Worm (Caenorhabditis elegans) whole organism, L1 larva: ENCODE measurements around the gene F53F1.6.

Experiments
- aly-2 ChIP-seq: fragments of 150-350 bp; optimal IDR thresholded peaks from 2 replicates; lab custom pipeline; 2014; ENCODE audit warnings: missing biosample characterization, missing genetic modification characterization
- elt-3 ChIP-seq, 6 experiments: fragments of 150-350 bp in 1 of 6; sonication (generic microtip); optimal IDR thresholded peaks; 2 replicates each; lab custom pipeline; 2017 to 2018; ENCODE audit warnings: missing biosample characterization in 6 of 6, missing genetic modification characterization in 6 of 6, inconsistent platforms in 1 of 6
- fos-1 ChIP-seq: fragments of 150-350 bp; optimal IDR thresholded peaks from 2 replicates; lab custom pipeline; 2014; ENCODE audit warnings: missing biosample characterization, missing genetic modification characterization
- grh-1 ChIP-seq: fragments of 200-800 bp; sonication (Bioruptor generic); IDR thresholded peaks from 2 replicates; pipeline ENCODE4 v1.3.6; 2022; ENCODE audit warnings: missing genetic modification reagents, missing genetic modification characterization, missing compliant biosample characterization
- lin-13 ChIP-seq: fragments of 150-350 bp; optimal IDR thresholded peaks from 2 replicates; lab custom pipeline; 2014; ENCODE audit warnings: missing biosample characterization, missing genetic modification reagents, missing genetic modification characterization
- lin-39 ChIP-seq: fragments of 150-350 bp; optimal IDR thresholded peaks from 2 replicates; lab custom pipeline; 2014; ENCODE audit warnings: missing biosample characterization, missing genetic modification reagents, missing genetic modification characterization
- lsy-2 ChIP-seq, 2 experiments: fragments of 150-350 bp; optimal IDR thresholded peaks; 2 replicates each; lab custom pipeline; 2014; ENCODE audit warnings: missing biosample characterization in 2 of 2, missing genetic modification characterization in 2 of 2
- mdl-1 ChIP-seq, 2 experiments: fragments of 150-350 bp; optimal IDR thresholded peaks; 2 replicates each; lab custom pipeline; 2014 to 2017; ENCODE audit warnings: missing biosample characterization in 2 of 2, missing genetic modification characterization in 2 of 2, inconsistent platforms in 1 of 2
- nhr-11 ChIP-seq: fragments of 150-350 bp; optimal IDR thresholded peaks from 2 replicates; lab custom pipeline; 2014; ENCODE audit warnings: missing biosample characterization, missing genetic modification characterization
- nhr-237 ChIP-seq: fragments of 150-350 bp; optimal IDR thresholded peaks from 2 replicates; lab custom pipeline; 2014; ENCODE audit warnings: missing biosample characterization, missing genetic modification characterization
- nhr-71 ChIP-seq: sonication (generic microtip); optimal IDR thresholded peaks from 2 replicates; lab custom pipeline; 2016; ENCODE audit warnings: mild to moderate bottlenecking, missing genetic modification characterization, moderate library complexity, missing compliant biosample characterization
- skn-1 ChIP-seq: fragments of 150-350 bp; optimal IDR thresholded peaks from 2 replicates; lab custom pipeline; 2014; ENCODE audit warnings: missing biosample characterization, missing genetic modification characterization
- zag-1 ChIP-seq: fragments of 150-350 bp; optimal IDR thresholded peaks from 2 replicates; lab custom pipeline; 2014; ENCODE audit warnings: missing biosample characterization, missing genetic modification characterization
- ztf-11 ChIP-seq, 2 experiments: sonication (generic microtip); optimal IDR thresholded peaks; 2 replicates each; lab custom pipeline; 2016 to 2017; ENCODE audit warnings: missing genetic modification characterization in 2 of 2, missing biosample characterization in 1 of 2, missing compliant biosample characterization in 1 of 2

DNA sequence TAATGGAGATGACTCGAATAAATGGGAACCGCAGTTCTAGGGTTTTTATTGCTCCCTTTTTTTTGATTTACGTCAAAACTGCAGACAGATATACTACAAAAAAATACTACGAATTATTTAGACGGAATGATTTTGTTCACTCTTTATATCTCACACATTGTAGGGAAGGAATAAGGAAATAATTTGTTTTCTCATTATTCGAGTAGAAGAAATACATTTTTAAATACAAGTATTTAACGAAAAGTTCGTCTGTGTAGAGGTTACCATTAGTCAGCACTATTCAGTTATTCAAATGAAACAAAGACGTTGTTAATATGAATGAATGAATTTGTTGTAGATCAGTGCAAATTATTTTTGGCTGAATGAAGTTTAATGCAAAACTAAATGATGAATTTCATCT, 9.4 kb upstream of the F53F1.6 start, which contains the start of gene srd-18:
- TF ChIP-seq mdl-1 (tag; optimal IDR thresholded peaks at IDR 0.05; lab: Kevin White, UChicago) (no peak), ztf-11 (tag; optimal IDR thresholded peaks at IDR 0.05; lab: Kevin White, UChicago) (no peak), nhr-71 (no peak), grh-1 (GFP tag; lab: Robert Waterston, UW) (no peak), zag-1 (tag; lab: Kevin White, UChicago) (no peak), aly-2 (tag; lab: Kevin White, UChicago) (no peak), lsy-2 (tag; optimal IDR thresholded peaks at IDR 0.05; lab: Kevin White, UChicago) (no peak), skn-1 (tag; lab: Kevin White, UChicago) (no peak), fos-1 (tag; lab: Kevin White, UChicago) (no peak), lin-13 (GFP tag; lab: Kevin White, UChicago) (no peak), nhr-237 (no peak), lin-39 (no peak), nhr-11 (tag; lab: Kevin White, UChicago) (no peak), elt-3 (tag; optimal IDR thresholded peaks at IDR 0.05; lab: Kevin White, UChicago) (no peak)
